Fruit fly (Drosophila melanogaster) whole organism: ENCODE results near the gene GATAe.

ENCODE experiments used
- CG8478 ChIP-seq: fragments of >200 bp; optimal IDR thresholded peaks from 2 replicates; lab custom pipeline; 2018; ENCODE audit warnings: inconsistent platforms
- Dll ChIP-seq: fragments of >200 bp; optimal IDR thresholded peaks from 2 replicates; lab custom pipeline; 2017
- EcR ChIP-seq, 2 experiments: fragments of >200 bp; optimal IDR thresholded peaks; 2 replicates each; lab custom pipeline; 2017; ENCODE audit warnings: missing biosample characterization in 2 of 2, missing genetic modification characterization in 2 of 2, missing genetic modification reagents in 2 of 2
- pan ChIP-seq: fragments of >200 bp; optimal IDR thresholded peaks from 2 replicates; lab custom pipeline; 2017
- psq ChIP-seq: fragments of >200 bp; optimal IDR thresholded peaks from 2 replicates; lab custom pipeline; 2017
- usp ChIP-seq: fragments of >200 bp; optimal IDR thresholded peaks from 2 replicates; lab custom pipeline; 2017; ENCODE audit warnings: missing biosample characterization, missing genetic modification characterization, mixed read lengths

DNA sequence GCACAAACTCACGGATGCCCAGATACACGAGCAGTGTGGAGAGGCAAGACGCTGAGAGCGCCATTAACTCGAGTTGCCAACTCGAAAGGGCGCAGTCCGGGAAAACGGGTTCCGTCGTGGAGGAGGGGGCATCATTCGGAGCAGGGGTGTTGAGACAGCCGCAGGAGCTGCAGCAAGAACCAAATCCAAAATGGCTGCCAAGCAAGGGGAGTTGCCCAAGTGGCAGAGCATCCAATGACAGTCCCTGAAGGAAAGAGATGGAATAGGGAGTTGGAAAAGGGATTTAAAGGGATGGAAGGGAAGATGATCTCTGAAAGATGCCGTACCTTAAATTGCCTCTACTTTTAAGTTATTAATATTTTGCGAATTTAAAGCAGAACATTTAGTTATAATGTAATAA is 29.1 kb downstream of the GATAe start:
- TF ChIP-seq psq (no peak), pan (lab: Kevin White, UChicago) (no peak), usp (GFP tag; lab: Kevin White, UChicago) (no peak), EcR (GFP tag; optimal IDR thresholded peaks at IDR 0.05; lab: Kevin White, UChicago) (no peak), CG8478 (no peak), Dll (lab: Kevin White, UChicago) (no peak)
